Worm (Caenorhabditis elegans): ENCODE measurements around the gene T26A5.6.
A peak's percentile ranks its signal among the peaks of the same experiment; 100 is the strongest.

Gene T26A5.6

DNA sequence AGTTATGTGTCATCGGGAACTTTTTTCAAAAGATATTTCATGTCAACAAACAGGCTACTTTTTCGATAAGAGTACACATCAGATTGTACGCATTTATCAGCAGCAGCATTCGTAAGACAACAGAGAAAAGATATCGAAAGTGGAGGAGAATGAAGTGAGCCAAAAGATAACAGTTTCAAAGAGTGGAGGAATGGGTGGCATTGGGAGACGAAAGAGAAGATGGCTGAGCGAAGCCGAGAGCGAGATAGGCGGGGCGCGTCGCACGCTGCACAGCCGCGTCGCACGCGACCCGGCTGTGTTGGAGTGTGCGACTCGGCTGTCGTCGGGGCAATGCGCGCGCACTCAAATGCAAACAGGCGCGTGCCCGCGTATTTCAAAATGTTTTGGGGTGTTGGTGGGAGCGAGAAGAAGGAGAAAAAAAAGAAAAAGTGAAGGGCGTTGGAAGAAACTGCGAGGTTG lies 13.6 kb upstream of the T26A5.6 start:
- TF ChIP-seq aptf-2 (GFP tag; conservative IDR thresholded peaks at IDR 0.05) (no peak), ets-4 (GFP tag; optimal IDR thresholded peaks at IDR 0.05) (peak; percentile 86), lin-54 (GFP tag; optimal IDR thresholded peaks at IDR 0.05) (peak; percentile 92), K12H6.12 (tag; optimal IDR thresholded peaks at IDR 0.05) (peak; percentile 86), attf-3 (GFP tag; conservative IDR thresholded peaks at IDR 0.05) (peak; percentile 68), lag-1 (GFP tag; IDR thresholded peaks at IDR 0.05) (no peak), ceh-79 (tag; optimal IDR thresholded peaks at IDR 0.05) (peak; percentile 45), pha-4 (tag; optimal IDR thresholded peaks at IDR 0.05) (peak; percentile 23), zfh-2 (GFP tag; conservative IDR thresholded peaks at IDR 0.05) (peak; percentile 100), bed-2 (GFP tag; IDR thresholded peaks at IDR 0.05) (no peak), Y79H2A.3 (GFP tag; conservative IDR thresholded peaks at IDR 0.05) (peak; percentile 84; the same call in 1 of the 2 replicates), F37B4.10 (GFP tag; IDR thresholded peaks at IDR 0.05) (no peak), mxl-1 (tag; optimal IDR thresholded peaks at IDR 0.05) (no peak), F33H1.4 (GFP tag; IDR thresholded peaks at IDR 0.05) (peak; percentile 77), ekl-4 (GFP tag; IDR thresholded peaks at IDR 0.05) (peak; percentile 89), ztf-28 (GFP tag; IDR thresholded peaks at IDR 0.05) (0 out of 2 replicates have a peak, but pooled peaks have one; percentile 66), dpff-1 (tag; optimal IDR thresholded peaks at IDR 0.05) (no peak), egl-44 (GFP tag; IDR thresholded peaks at IDR 0.05) (peak; percentile 69; the same call in 1 of the 2 replicates), efl-1 (GFP tag; optimal IDR thresholded peaks at IDR 0.05) (peak; percentile 86), dox-1 (GFP tag; IDR thresholded peaks at IDR 0.05) (peak; percentile 95), ceh-27 (GFP tag; optimal IDR thresholded peaks at IDR 0.05) (peak; percentile 90), madf-6 (GFP tag; IDR thresholded peaks at IDR 0.05) (peak; percentile 92), nhr-27 (tag; optimal IDR thresholded peaks at IDR 0.05) (no peak), hrde-1 (tag; optimal IDR thresholded peaks at IDR 0.05; ENCODE audit: borderline replicate concordance) (no peak), snpc-3.4 (tag; optimal IDR thresholded peaks at IDR 0.05) (no peak), pbrm-1 (GFP tag; IDR thresholded peaks at IDR 0.05) (peak; percentile 93), snpc-1.1 (tag; optimal IDR thresholded peaks at IDR 0.05; ENCODE audit: insufficient read depth) (no peak), let-607 (tag; optimal IDR thresholded peaks at IDR 0.05) (peak; percentile 83 to 87), sdz-38 (tag; optimal IDR thresholded peaks at IDR 0.05) (no peak), F57A8.1 (GFP tag; optimal IDR thresholded peaks at IDR 0.05) (no peak), mcd-1 (GFP tag; IDR thresholded peaks at IDR 0.05) (peak; percentile 89), madf-10 (tag; optimal IDR thresholded peaks at IDR 0.05) (no peak), hlh-12 (tag; optimal IDR thresholded peaks at IDR 0.05) (no peak), ztf-22 (GFP tag; optimal IDR thresholded peaks at IDR 0.05) (peak; percentile 72), unc-130 (GFP tag; optimal IDR thresholded peaks at IDR 0.05) (no peak), xnd-1 (tag; optimal IDR thresholded peaks at IDR 0.05) (peak; percentile 57), lsy-27 (tag; optimal IDR thresholded peaks at IDR 0.05; ENCODE audit: borderline replicate concordance, insufficient read depth) (no peak), mel-28 (tag; optimal IDR thresholded peaks at IDR 0.05; ENCODE audit: borderline replicate concordance) (peak; percentile 20), hmg-1.2 (GFP tag; IDR thresholded peaks at IDR 0.05) (peak; percentile 66), ceh-40 (GFP tag; IDR thresholded peaks at IDR 0.05) (no peak), hmg-20 (GFP tag; IDR thresholded peaks at IDR 0.05) (no peak), snpc-1.3 (tag; optimal IDR thresholded peaks at IDR 0.05; ENCODE audit: insufficient read depth) (no peak), die-1 (tag; optimal IDR thresholded peaks at IDR 0.05) (peak; percentile 47), mes-4 (tag; optimal IDR thresholded peaks at IDR 0.05) (no peak), chd-7 (tag; optimal IDR thresholded peaks at IDR 0.05) (peak; percentile 94), nfya-2 (GFP tag; IDR thresholded peaks at IDR 0.05) (no peak), akir-1 (GFP tag; optimal IDR thresholded peaks at IDR 0.05) (peak; percentile 62)
